Worm (Caenorhabditis elegans): ENCODE measurements around the gene W05H5.1.
A peak's percentile ranks its signal among the peaks of the same experiment; 100 is the strongest.

W05H5.1 gene

ce11 chrII:12401791-12402190 is 42.8 kb downstream of the W05H5.1 start, which contains the start of gene sre-29:
Gene sre-29, minus strand, starts transcription at chrII:12401891.
- TF ChIP-seq F26F4.8 (GFP tag; conservative IDR thresholded peaks at IDR 0.05) (no peak), skn-1 (tag; optimal IDR thresholded peaks at IDR 0.05) (no peak), F10B5.3 (tag; optimal IDR thresholded peaks at IDR 0.05) (no peak), spr-1 (tag; optimal IDR thresholded peaks at IDR 0.05) (no peak)

ce11 chrII:12397656-12398055 is 46.9 kb downstream of the W05H5.1 start, which contains the start of gene F57G9.7:
Gene F57G9.7, minus strand, starts transcription at chrII:12397756.
- TF ChIP-seq dmd-9 (GFP tag; IDR thresholded peaks at IDR 0.05) (no peak), Y5F2A.4 (GFP tag; optimal IDR thresholded peaks at IDR 0.05) (no peak), cey-2 (tag; optimal IDR thresholded peaks at IDR 0.05; ENCODE audit: borderline replicate concordance, insufficient read depth) (no peak), hlh-11 (tag; optimal IDR thresholded peaks at IDR 0.05) (no peak), ces-1 (GFP tag; optimal IDR thresholded peaks at IDR 0.05) (no peak), mdt-29 (GFP tag; IDR thresholded peaks at IDR 0.05) (no peak), nhr-76 (tag; optimal IDR thresholded peaks at IDR 0.05) (no peak), ctbp-1 (GFP tag; IDR thresholded peaks at IDR 0.05) (no peak)

ce11 chrII:12394138-12394537 is 50.4 kb downstream of the W05H5.1 start:
- no peak for TF ChIP-seq lin-1 (GFP tag; IDR thresholded peaks at IDR 0.05)
- peak; percentile 68 for TF ChIP-seq aha-1 (tag)
- no peak for TF ChIP-seq daf-12 (tag; optimal IDR thresholded peaks at IDR 0.05)
- TF ChIP-seq ceh-28 (tag; optimal IDR thresholded peaks at IDR 0.05), result peak; percentile 89

ce11 chrII:12393690-12394089 is 50.9 kb downstream of the W05H5.1 start, which contains the start of gene Y57A10B.7:
Gene Y57A10B.7, minus strand, starts transcription at chrII:12393790.
- TF ChIP-seq daf-12 (tag; optimal IDR thresholded peaks at IDR 0.05) (no peak), spr-3 (GFP tag; optimal IDR thresholded peaks at IDR 0.05) (no peak), nhr-41 (GFP tag; IDR thresholded peaks at IDR 0.05) (no peak), jun-1 (tag; optimal IDR thresholded peaks at IDR 0.05) (no peak), mep-1 (tag; optimal IDR thresholded peaks at IDR 0.05) (no peak), nhr-237 (tag; optimal IDR thresholded peaks at IDR 0.05) (no peak), lin-13 (GFP tag; optimal IDR thresholded peaks at IDR 0.05) (no peak), hlh-30 (tag; optimal IDR thresholded peaks at IDR 0.05; ENCODE audit: insufficient read depth) (no peak), hif-1 (tag; optimal IDR thresholded peaks at IDR 0.05) (no peak), gei-8 (GFP tag; optimal IDR thresholded peaks at IDR 0.05) (no peak), saeg-2 (GFP tag; IDR thresholded peaks at IDR 0.05) (no peak), snpc-1.2 (GFP tag; IDR thresholded peaks at IDR 0.05) (no peak), F10B5.3 (tag; optimal IDR thresholded peaks at IDR 0.05) (no peak), ama-1 (optimal IDR thresholded peaks at IDR 0.05) (no peak), mxl-2 (GFP tag; conservative IDR thresholded peaks at IDR 0.05) (no peak), egl-43 (GFP tag; IDR thresholded peaks at IDR 0.05) (no peak), unc-39 (tag; optimal IDR thresholded peaks at IDR 0.05) (no peak)
